Fruit fly (Drosophila melanogaster): Measurements from ENCODE around the gene Atg18a.

Atg18a gene

DNA sequence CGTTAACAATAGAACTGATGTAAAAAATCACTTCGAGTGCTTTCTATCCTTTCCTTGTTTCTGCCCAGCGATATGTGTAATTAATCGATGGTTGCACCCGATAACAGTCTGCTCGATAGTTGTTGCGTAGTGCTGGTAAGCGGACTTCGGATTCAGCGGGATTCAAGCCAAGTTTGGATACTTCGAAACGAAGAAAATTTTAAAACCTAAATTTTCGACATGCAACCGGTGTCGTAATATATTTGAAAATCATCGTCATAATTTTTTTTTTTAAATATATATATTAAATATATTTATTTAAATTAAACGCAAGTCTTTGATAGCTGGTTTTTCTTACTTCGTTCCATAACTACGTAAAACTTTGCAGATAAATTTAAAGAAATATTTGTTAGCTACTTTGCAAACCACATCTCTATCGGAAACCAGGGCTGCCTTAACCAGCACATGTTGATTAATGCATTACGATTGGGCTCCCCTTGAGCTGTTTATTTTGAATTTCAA lies 11.2 kb downstream of the Atg18a start, which contains the start of the genes UbcE2M and Dhps (continued):
- TF ChIP-seq Xbp1 (GFP tag; optimal IDR thresholded peaks at IDR 0.05) (peak; percentile 77), CG7987 (GFP tag; optimal IDR thresholded peaks at IDR 0.05) (peak; percentile 2), ab (GFP tag; optimal IDR thresholded peaks at IDR 0.05) (no peak), fd96Cb (tag; optimal IDR thresholded peaks at IDR 0.05) (peak; percentile 72), zfh1 (GFP tag; IDR thresholded peaks at IDR 0.05) (peak; percentile 66; the same call in 2 of the 3 replicates), CG12219 (GFP tag; optimal IDR thresholded peaks at IDR 0.05) (no peak), tup (GFP tag; optimal IDR thresholded peaks at IDR 0.05) (peak; percentile 2), mld (GFP tag; IDR thresholded peaks at IDR 0.05; ENCODE audit: partially characterized antibody) (peak; percentile 72; the same call in 2 of the 3 replicates), Neu2 (GFP tag; optimal IDR thresholded peaks at IDR 0.05; ENCODE audit: borderline replicate concordance) (no peak), Chrac-16 (GFP tag; optimal IDR thresholded peaks at IDR 0.05) (peak; percentile 67), CG13287 (GFP tag; IDR thresholded peaks at IDR 0.05; ENCODE audit: partially characterized antibody) (peak; percentile 71), YL-1 (GFP tag; optimal IDR thresholded peaks at IDR 0.05) (peak; percentile 77), dysf (GFP tag; IDR thresholded peaks at IDR 0.05) (peak; percentile 75; the same call in 2 of the 3 replicates), CG13424 (tag; optimal IDR thresholded peaks at IDR 0.05) (peak; percentile 84), CG6683 (GFP tag; optimal IDR thresholded peaks at IDR 0.05) (peak; percentile 58), CG13123 (GFP tag; optimal IDR thresholded peaks at IDR 0.05) (peak; percentile 59), CG14710 (tag; optimal IDR thresholded peaks at IDR 0.05) (peak; percentile 85), Pdp1 (GFP tag; optimal IDR thresholded peaks at IDR 0.05) (peak; percentile 37 to 65), crol (GFP tag; IDR thresholded peaks at IDR 0.05) (no peak), sisA (GFP tag; IDR thresholded peaks at IDR 0.05) (peak; percentile 65), Drgx (GFP tag; IDR thresholded peaks at IDR 0.05) (no peak; the same call in 1 of the 2 replicates), oc (tag; optimal IDR thresholded peaks at IDR 0.05) (no peak), CG4360 (GFP tag; IDR thresholded peaks at IDR 0.05) (no peak), pnt (GFP tag; optimal IDR thresholded peaks at IDR 0.05) (peak; percentile 56), vfl (GFP tag; optimal IDR thresholded peaks at IDR 0.05) (peak; percentile 29), exex (tag; optimal IDR thresholded peaks at IDR 0.05) (no peak), CG8290 (GFP tag; optimal IDR thresholded peaks at IDR 0.05) (peak; percentile 53), CG8290 (tag; optimal IDR thresholded peaks at IDR 0.05) (peak in 1 of 2 experiments; percentile 1), caup (GFP tag; optimal IDR thresholded peaks at IDR 0.05; ENCODE audit: severe bottlenecking) (peak; percentile 36), CG6254 (GFP tag; optimal IDR thresholded peaks at IDR 0.05) (peak; percentile 20), ara (GFP tag; IDR thresholded peaks at IDR 0.05) (no peak), CG14441 (GFP tag; IDR thresholded peaks at IDR 0.05) (peak; percentile 63; the same call in 1 of the 2 replicates), Adf1 (GFP tag; IDR thresholded peaks at IDR 0.05) (peak; percentile 27; the same call in 1 of the 2 replicates), rib (GFP tag; IDR thresholded peaks at IDR 0.05) (no peak), Awh (GFP tag; IDR thresholded peaks at IDR 0.05) (no peak), CG3281 (GFP tag; optimal IDR thresholded peaks at IDR 0.05) (peak; percentile 86), corto (GFP tag; optimal IDR thresholded peaks at IDR 0.05) (no peak), wek (GFP tag; optimal IDR thresholded peaks at IDR 0.05) (no peak), CG2199 (GFP tag; IDR thresholded peaks at IDR 0.05) (no peak), CG9876 (GFP tag; optimal IDR thresholded peaks at IDR 0.05) (peak; percentile 67), disco-r (GFP tag; optimal IDR thresholded peaks at IDR 0.05) (no peak), D19A (tag; optimal IDR thresholded peaks at IDR 0.05) (no peak), CG17361 (GFP tag; IDR thresholded peaks at IDR 0.05) (no peak; the same call in 2 of the 3 replicates), CG17568 (GFP tag; optimal IDR thresholded peaks at IDR 0.05) (no peak), CG32767 (GFP tag; IDR thresholded peaks at IDR 0.05) (no peak), HHEX (GFP tag; optimal IDR thresholded peaks at IDR 0.05) (peak; percentile 65), Ada2b (GFP tag; IDR thresholded peaks at IDR 0.05) (peak; percentile 46), CG2129 (GFP tag; IDR thresholded peaks at IDR 0.05; ENCODE audit: partially characterized antibody) (peak; percentile 33), Atf6 (GFP tag; IDR thresholded peaks at IDR 0.05) (no peak), unc-4 (GFP tag; IDR thresholded peaks at IDR 0.05; ENCODE audit: partially characterized antibody) (peak; percentile 68)

All from whole organism, embryonic.